1 fruit fly cellular context compared by ENCODE assay signal in the genomic region with DNA sequence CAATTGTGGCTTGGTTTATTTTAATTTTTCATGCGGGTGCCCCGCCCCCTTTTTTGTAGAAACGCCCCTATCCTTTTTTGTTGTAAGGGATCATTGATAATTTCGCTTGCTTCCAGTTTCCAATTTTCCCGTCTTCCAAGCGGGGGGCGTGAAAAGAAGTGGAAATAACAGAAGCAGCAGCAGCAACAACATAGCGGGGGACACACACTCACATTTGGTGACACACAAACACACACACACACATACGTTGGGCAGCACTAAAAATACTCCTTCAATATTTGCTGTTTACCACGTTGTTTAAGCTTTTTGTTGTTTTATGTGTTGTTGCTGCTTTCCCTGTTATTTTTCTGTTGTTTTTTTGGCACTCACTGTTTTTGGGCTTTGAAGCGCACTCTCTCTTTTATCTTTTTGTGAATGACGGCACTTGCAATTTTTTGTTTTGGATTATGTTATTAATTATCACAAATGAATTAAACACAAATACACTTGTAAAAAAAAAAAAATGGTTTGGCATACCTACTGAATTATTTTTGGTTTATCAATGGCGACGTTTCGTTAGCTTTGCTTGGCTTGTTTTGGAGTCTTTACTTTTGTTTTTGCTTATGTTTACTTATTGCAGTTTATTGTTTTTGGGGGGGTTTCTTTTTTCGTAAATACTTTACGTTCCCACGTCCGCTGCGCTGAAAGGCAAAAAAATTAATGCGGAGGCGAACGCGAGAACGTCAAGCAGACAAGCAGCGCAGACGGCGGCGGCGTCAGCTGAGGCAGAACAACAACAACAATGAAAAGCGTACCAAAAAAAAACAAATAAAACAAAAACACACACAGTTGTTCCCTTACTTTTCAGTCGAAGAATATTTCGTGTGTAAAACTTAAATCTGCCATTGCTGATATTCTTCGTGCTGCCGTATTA.
TF ChIP-seq lines count a peak whose summit lies in the region.

No protein-coding gene starts in this region.

TF ChIP-seq in whole organism, embryonic, 481 proteins besides CTCF, POLR2A, EP300 and RAD21 (continued from another document):
- TF ChIP-seq Taf1 (GFP tag; IDR thresholded peaks at IDR 0.05; lab: Robert Waterston, UW) (no peak), sob (GFP tag; IDR thresholded peaks at IDR 0.05; lab: Robert Waterston, UW) (no peak), dmrt11E (tag; optimal IDR thresholded peaks at IDR 0.05; lab: Kevin White, UChicago) (no peak), CG17361 (GFP tag; IDR thresholded peaks at IDR 0.05; lab: Robert Waterston, UW) (no peak), slou (GFP tag; optimal IDR thresholded peaks at IDR 0.05; lab: Kevin White, UChicago) (no peak), CG31388 (GFP tag; optimal IDR thresholded peaks at IDR 0.05; lab: Kevin White, UChicago) (no peak), Deaf1 (tag; optimal IDR thresholded peaks at IDR 0.05; lab: Kevin White, UChicago) (no peak), nerfin-2 (GFP tag; IDR thresholded peaks at IDR 0.05; lab: Robert Waterston, UW; ENCODE audit: partially characterized antibody) (no peak), mirr (GFP tag; optimal IDR thresholded peaks at IDR 0.05; lab: Kevin White, UChicago) (no peak), C15 (GFP tag; IDR thresholded peaks at IDR 0.05; lab: Robert Waterston, UW) (no peak), Usf (GFP tag; optimal IDR thresholded peaks at IDR 0.05; lab: Kevin White, UChicago) (no peak), CG1233 (GFP tag; optimal IDR thresholded peaks at IDR 0.05; lab: Kevin White, UChicago) (peak; percentile 7), CG7372 (GFP tag; IDR thresholded peaks at IDR 0.05; lab: Robert Waterston, UW) (no peak), CG9609 (GFP tag; optimal IDR thresholded peaks at IDR 0.05; lab: Kevin White, UChicago) (no peak), CG7987 (GFP tag; optimal IDR thresholded peaks at IDR 0.05; lab: Kevin White, UChicago) (no peak), CG11456 (GFP tag; IDR thresholded peaks at IDR 0.05; lab: Robert Waterston, UW) (no peak), sisA (GFP tag; IDR thresholded peaks at IDR 0.05; lab: Robert Waterston, UW) (no peak), ATbp (GFP tag; optimal IDR thresholded peaks at IDR 0.05; lab: Kevin White, UChicago) (no peak), CG1602 (GFP tag; optimal IDR thresholded peaks at IDR 0.05; lab: Kevin White, UChicago) (no peak), CG15011 (GFP tag; optimal IDR thresholded peaks at IDR 0.05; lab: Kevin White, UChicago) (peak; percentile 17), CrebB (tag; optimal IDR thresholded peaks at IDR 0.05; lab: Kevin White, UChicago) (no peak), CG3163 (GFP tag; optimal IDR thresholded peaks at IDR 0.05; lab: Kevin White, UChicago) (peak; percentile 45), CG8290 (GFP tag; optimal IDR thresholded peaks at IDR 0.05; lab: Kevin White, UChicago) (no peak), CG8290 (tag; optimal IDR thresholded peaks at IDR 0.05; lab: Kevin White, UChicago) (peak in 1 of 2 experiments; percentile 36), sens (GFP tag; lab: Kevin White, UChicago) (peak; percentile 41), sr (GFP tag; IDR thresholded peaks at IDR 0.05; lab: Robert Waterston, UW) (peak; percentile 41; the same call in 2 of the 3 replicates), CG11085 (GFP tag; IDR thresholded peaks at IDR 0.05; lab: Robert Waterston, UW) (no peak), CG13287 (GFP tag; IDR thresholded peaks at IDR 0.05; lab: Robert Waterston, UW; ENCODE audit: partially characterized antibody) (no peak), CG31441 (GFP tag; IDR thresholded peaks at IDR 0.05; lab: Robert Waterston, UW) (no peak), CG5245 (GFP tag; optimal IDR thresholded peaks at IDR 0.05; lab: Kevin White, UChicago) (no peak), ato (GFP tag; IDR thresholded peaks at IDR 0.05; lab: Robert Waterston, UW; ENCODE audit: partially characterized antibody) (no peak), lilli (GFP tag; optimal IDR thresholded peaks at IDR 0.05; lab: Kevin White, UChicago) (no peak), crp (GFP tag; optimal IDR thresholded peaks at IDR 0.05; lab: Kevin White, UChicago) (no peak), CG4328 (GFP tag; optimal IDR thresholded peaks at IDR 0.05; lab: Kevin White, UChicago) (no peak), psq (GFP tag; optimal IDR thresholded peaks at IDR 0.05; lab: Kevin White, UChicago) (no peak), Gug (GFP tag; IDR thresholded peaks at IDR 0.05; lab: Robert Waterston, UW) (no peak), gcm (GFP tag; optimal IDR thresholded peaks at IDR 0.05; lab: Kevin White, UChicago) (peak; percentile 64), ci (GFP tag; IDR thresholded peaks at IDR 0.05; lab: Robert Waterston, UW) (peak; percentile 53; the same call in 2 of the 3 replicates), chn (GFP tag; optimal IDR thresholded peaks at IDR 0.05; lab: Kevin White, UChicago) (no peak), MBD-R2 (GFP tag; IDR thresholded peaks at IDR 0.05; lab: Robert Waterston, UW) (no peak), CG14441 (GFP tag; IDR thresholded peaks at IDR 0.05; lab: Robert Waterston, UW) (no peak), crol (GFP tag; IDR thresholded peaks at IDR 0.05; lab: Robert Waterston, UW) (peak; percentile 61), CG17359 (tag; optimal IDR thresholded peaks at IDR 0.05; lab: Kevin White, UChicago) (peak; percentile 7), CG9817 (tag; optimal IDR thresholded peaks at IDR 0.05; lab: Kevin White, UChicago) (no peak), CG15696 (tag; optimal IDR thresholded peaks at IDR 0.05; lab: Kevin White, UChicago) (no peak), Ada2b (GFP tag; IDR thresholded peaks at IDR 0.05; lab: Robert Waterston, UW) (no peak), chm (GFP tag; IDR thresholded peaks at IDR 0.05; lab: Robert Waterston, UW) (0 out of 2 replicates have a peak, but pooled peaks have one; percentile 7), aop (GFP tag; IDR thresholded peaks at IDR 0.05; lab: Robert Waterston, UW) (no peak), CG3065 (GFP tag; optimal IDR thresholded peaks at IDR 0.05; lab: Kevin White, UChicago) (no peak), Rfx (GFP tag; IDR thresholded peaks at IDR 0.05; lab: Robert Waterston, UW) (peak; percentile 22; the same call in 1 of the 2 replicates), en (GFP tag; optimal IDR thresholded peaks at IDR 0.05; lab: Kevin White, UChicago) (no peak), CG12155 (GFP tag; optimal IDR thresholded peaks at IDR 0.05; lab: Kevin White, UChicago) (no peak), gem (tag; optimal IDR thresholded peaks at IDR 0.05; lab: Kevin White, UChicago) (peak; percentile 5), CG12071 (GFP tag; optimal IDR thresholded peaks at IDR 0.05; lab: Kevin White, UChicago) (no peak), CG17829 (tag; optimal IDR thresholded peaks at IDR 0.05; lab: Kevin White, UChicago) (no peak), Gsc (GFP tag; IDR thresholded peaks at IDR 0.05; lab: Robert Waterston, UW) (no peak), Ets97D (GFP tag; optimal IDR thresholded peaks at IDR 0.05; lab: Kevin White, UChicago) (no peak), dmrt99B (tag; optimal IDR thresholded peaks at IDR 0.05; lab: Kevin White, UChicago) (peak; percentile 5), Med (GFP tag; lab: Kevin White, UChicago) (peak; percentile 74), tin (GFP tag; optimal IDR thresholded peaks at IDR 0.05; lab: Kevin White, UChicago) (no peak), nerfin-1 (tag; optimal IDR thresholded peaks at IDR 0.05; lab: Kevin White, UChicago) (no peak), wek (GFP tag; optimal IDR thresholded peaks at IDR 0.05; lab: Kevin White, UChicago) (peak; percentile 15)
TF ChIP-seq in whole organism, embryonic: peak in this region for 25.
